Fruit fly (Drosophila melanogaster): ENCODE data around the gene CG15332.

CG15332 gene

DNA sequence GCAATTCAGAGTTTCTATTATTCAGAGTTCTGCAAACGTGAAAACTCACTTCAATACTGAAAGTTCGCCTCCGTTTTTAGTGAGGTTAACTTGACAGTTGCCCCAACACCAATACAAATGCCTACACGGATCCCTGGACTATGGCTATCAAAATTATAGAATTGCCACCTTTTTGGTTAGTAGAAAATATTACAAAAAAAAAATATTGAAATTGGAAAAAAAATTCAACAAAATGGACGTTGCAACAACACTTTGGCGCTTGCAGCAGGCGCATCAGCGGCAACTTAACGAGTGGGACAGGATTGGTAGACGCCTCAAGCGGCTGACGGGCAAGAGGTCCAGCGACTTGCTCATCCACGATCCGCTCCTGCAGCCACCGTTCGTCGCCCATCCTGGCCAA is at the start of gene CG15332, which contains the start of gene CG15330:
Gene CG15332, minus strand, starts transcription at position 101 of the 400 bp plus-strand sequence.
Gene CG15330, plus strand, starts transcription at position 175 of the 400 bp plus-strand sequence.
- no peak for TF ChIP-seq CG7101 (tag; optimal IDR thresholded peaks at IDR 0.05)
- no peak for TF ChIP-seq CG1620 (GFP tag; optimal IDR thresholded peaks at IDR 0.05)
- no peak for TF ChIP-seq bab1 (GFP tag; optimal IDR thresholded peaks at IDR 0.05)
- TF ChIP-seq CG14711 (tag; optimal IDR thresholded peaks at IDR 0.05): no peak
- TF ChIP-seq toe (GFP tag; optimal IDR thresholded peaks at IDR 0.05): no peak
- TF ChIP-seq ovo (GFP tag; optimal IDR thresholded peaks at IDR 0.05): no peak
- no peak for TF ChIP-seq CG5204 (GFP tag; optimal IDR thresholded peaks at IDR 0.05)
- TF ChIP-seq CG33017 (tag; optimal IDR thresholded peaks at IDR 0.05): no peak
- no peak for TF ChIP-seq CG7045 (GFP tag; optimal IDR thresholded peaks at IDR 0.05)
- TF ChIP-seq cic (GFP tag; optimal IDR thresholded peaks at IDR 0.05): no peak
- no peak for TF ChIP-seq Mnt (GFP tag; optimal IDR thresholded peaks at IDR 0.05)
- no peak for TF ChIP-seq Clk (GFP tag; optimal IDR thresholded peaks at IDR 0.05)
- no peak for TF ChIP-seq Hr96 (GFP tag; optimal IDR thresholded peaks at IDR 0.05)
- TF ChIP-seq kay (GFP tag; ENCODE audit: borderline replicate concordance): no peak
- TF ChIP-seq CG11617 (GFP tag; optimal IDR thresholded peaks at IDR 0.05): no peak
- no peak for TF ChIP-seq pad (GFP tag; optimal IDR thresholded peaks at IDR 0.05)
- TF ChIP-seq CG12768 (GFP tag; optimal IDR thresholded peaks at IDR 0.05): no peak
- TF ChIP-seq cnc (optimal IDR thresholded peaks at IDR 0.05): no peak
- no peak for TF ChIP-seq tj (GFP tag; optimal IDR thresholded peaks at IDR 0.05)

DNA sequence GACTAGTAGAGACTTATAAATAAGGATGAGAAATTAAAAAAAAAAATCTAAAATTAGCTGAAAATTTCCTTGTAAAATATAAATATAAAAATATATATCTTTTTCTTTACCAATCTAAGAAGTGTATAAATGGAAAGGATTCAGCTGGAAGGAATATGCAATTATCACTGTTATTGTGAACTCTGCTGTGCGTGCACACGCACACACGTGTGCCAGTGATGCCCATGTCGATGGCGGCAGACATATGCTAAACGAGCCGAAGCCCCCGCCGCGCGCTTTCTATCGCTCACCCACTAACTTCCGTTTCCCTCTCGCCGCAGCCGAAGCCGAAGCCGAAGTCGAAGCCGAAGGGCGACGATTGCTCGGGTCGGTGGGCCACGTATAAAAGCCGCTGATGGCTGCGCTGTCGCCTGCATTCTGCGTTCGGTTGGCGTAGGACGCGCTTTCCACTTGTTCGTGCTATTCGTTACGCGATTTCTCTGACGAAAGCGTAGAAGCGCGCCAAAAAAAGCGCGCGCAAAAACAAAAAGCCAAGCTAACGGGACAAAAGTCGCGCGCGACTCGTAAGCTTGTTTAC is 39.5 kb upstream of the CG15332 start, which contains the start of gene Tbh:
Gene Tbh, plus strand, starts transcription at position 527 of the 577 bp plus-strand sequence.
- TF ChIP-seq CG14711 (tag; optimal IDR thresholded peaks at IDR 0.05) (no peak), Crg-1 (GFP tag; optimal IDR thresholded peaks at IDR 0.05) (no peak), kay (GFP tag; ENCODE audit: borderline replicate concordance) (no peak), toe (GFP tag; optimal IDR thresholded peaks at IDR 0.05) (no peak), CG7101 (tag; optimal IDR thresholded peaks at IDR 0.05) (no peak), Clk (GFP tag; optimal IDR thresholded peaks at IDR 0.05) (no peak), ovo (GFP tag; optimal IDR thresholded peaks at IDR 0.05) (no peak), cnc (optimal IDR thresholded peaks at IDR 0.05) (no peak), CG33017 (tag; optimal IDR thresholded peaks at IDR 0.05) (no peak), CG5204 (GFP tag; optimal IDR thresholded peaks at IDR 0.05) (no peak)

dm6 chrX:7986551-7986950 is 30.8 kb upstream of the CG15332 start:
- no peak for TF ChIP-seq pad (GFP tag; optimal IDR thresholded peaks at IDR 0.05)
- TF ChIP-seq CG12768 (GFP tag; optimal IDR thresholded peaks at IDR 0.05): no peak
- no peak for TF ChIP-seq CG33017 (tag; optimal IDR thresholded peaks at IDR 0.05)
- no peak for TF ChIP-seq cic (GFP tag; optimal IDR thresholded peaks at IDR 0.05)
- no peak for TF ChIP-seq CG11617 (GFP tag; optimal IDR thresholded peaks at IDR 0.05)
- peak; percentile 4 for TF ChIP-seq CG1620 (GFP tag; optimal IDR thresholded peaks at IDR 0.05)
- TF ChIP-seq Clk (GFP tag; optimal IDR thresholded peaks at IDR 0.05): no peak
- no peak for TF ChIP-seq toe (GFP tag; optimal IDR thresholded peaks at IDR 0.05)
- peak; percentile 31 for TF ChIP-seq bab1 (GFP tag; optimal IDR thresholded peaks at IDR 0.05)
- TF ChIP-seq Hr96 (GFP tag; optimal IDR thresholded peaks at IDR 0.05): no peak
- TF ChIP-seq tj (GFP tag; optimal IDR thresholded peaks at IDR 0.05): peak; percentile 20
- no peak for TF ChIP-seq ovo (GFP tag; optimal IDR thresholded peaks at IDR 0.05)
- TF ChIP-seq CG7101 (tag; optimal IDR thresholded peaks at IDR 0.05): no peak
- TF ChIP-seq cnc (optimal IDR thresholded peaks at IDR 0.05): no peak
- TF ChIP-seq Mnt (GFP tag; optimal IDR thresholded peaks at IDR 0.05): no peak
- TF ChIP-seq CG5204 (GFP tag; optimal IDR thresholded peaks at IDR 0.05): no peak

dm6 chrX:7980786-7981185 is 25.0 kb upstream of the CG15332 start:
- TF ChIP-seq CG14711 (tag; optimal IDR thresholded peaks at IDR 0.05) (no peak), CG11617 (GFP tag; optimal IDR thresholded peaks at IDR 0.05) (no peak), CG1620 (GFP tag; optimal IDR thresholded peaks at IDR 0.05) (no peak), CG7045 (GFP tag; optimal IDR thresholded peaks at IDR 0.05) (no peak), cic (GFP tag; optimal IDR thresholded peaks at IDR 0.05) (no peak), Clk (GFP tag; optimal IDR thresholded peaks at IDR 0.05) (no peak), ovo (GFP tag; optimal IDR thresholded peaks at IDR 0.05) (no peak), bab1 (GFP tag; optimal IDR thresholded peaks at IDR 0.05) (no peak), CG7101 (tag; optimal IDR thresholded peaks at IDR 0.05) (no peak), CG5204 (GFP tag; optimal IDR thresholded peaks at IDR 0.05) (no peak), tj (GFP tag; optimal IDR thresholded peaks at IDR 0.05) (no peak), CG12768 (GFP tag; optimal IDR thresholded peaks at IDR 0.05) (no peak), Hr96 (GFP tag; optimal IDR thresholded peaks at IDR 0.05) (no peak), CG33017 (tag; optimal IDR thresholded peaks at IDR 0.05) (no peak), Mnt (GFP tag; optimal IDR thresholded peaks at IDR 0.05) (no peak), cnc (optimal IDR thresholded peaks at IDR 0.05) (no peak), Crg-1 (GFP tag; optimal IDR thresholded peaks at IDR 0.05) (no peak), kay (GFP tag; ENCODE audit: borderline replicate concordance) (no peak), toe (GFP tag; optimal IDR thresholded peaks at IDR 0.05) (no peak)

dm6 chrX:7979202-7979601 is 23.4 kb upstream of the CG15332 start:
- TF ChIP-seq Mnt (GFP tag; optimal IDR thresholded peaks at IDR 0.05) (no peak), ovo (GFP tag; optimal IDR thresholded peaks at IDR 0.05) (no peak), CG12768 (GFP tag; optimal IDR thresholded peaks at IDR 0.05) (no peak), CG14711 (tag; optimal IDR thresholded peaks at IDR 0.05) (no peak), bab1 (GFP tag; optimal IDR thresholded peaks at IDR 0.05) (no peak), pad (GFP tag; optimal IDR thresholded peaks at IDR 0.05) (no peak), CG11617 (GFP tag; optimal IDR thresholded peaks at IDR 0.05) (no peak), kay (GFP tag; ENCODE audit: borderline replicate concordance) (no peak), Crg-1 (GFP tag; optimal IDR thresholded peaks at IDR 0.05) (no peak), tj (GFP tag; optimal IDR thresholded peaks at IDR 0.05) (no peak), cic (GFP tag; optimal IDR thresholded peaks at IDR 0.05) (no peak), CG7045 (GFP tag; optimal IDR thresholded peaks at IDR 0.05) (no peak), toe (GFP tag; optimal IDR thresholded peaks at IDR 0.05) (no peak)

DNA sequence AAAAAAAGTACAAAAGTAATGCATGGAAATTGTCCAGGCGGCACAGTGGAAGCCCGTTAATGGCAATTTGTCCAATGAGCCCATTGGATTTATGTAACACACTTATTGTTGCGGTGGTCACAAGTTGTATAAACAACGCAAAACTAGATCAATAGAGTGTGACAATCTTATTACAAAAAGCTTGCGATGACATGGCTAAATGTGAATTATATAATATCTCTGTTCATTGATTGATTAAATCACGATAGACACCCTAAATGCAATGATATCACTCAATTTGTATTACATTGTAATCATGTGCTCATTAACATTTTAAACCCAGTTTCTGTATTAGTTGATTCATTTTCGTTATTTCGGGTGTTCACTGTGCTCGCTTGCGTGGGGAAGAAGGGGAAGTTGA is 22.2 kb upstream of the CG15332 start:
- no peak for TF ChIP-seq pad (GFP tag; optimal IDR thresholded peaks at IDR 0.05)
- TF ChIP-seq Mnt (GFP tag; optimal IDR thresholded peaks at IDR 0.05): no peak
- no peak for TF ChIP-seq toe (GFP tag; optimal IDR thresholded peaks at IDR 0.05)
- TF ChIP-seq tj (GFP tag; optimal IDR thresholded peaks at IDR 0.05): no peak
- no peak for TF ChIP-seq CG33017 (tag; optimal IDR thresholded peaks at IDR 0.05)
- TF ChIP-seq ovo (GFP tag; optimal IDR thresholded peaks at IDR 0.05): no peak
- no peak for TF ChIP-seq CG7101 (tag; optimal IDR thresholded peaks at IDR 0.05)
- TF ChIP-seq Clk (GFP tag; optimal IDR thresholded peaks at IDR 0.05): no peak
- TF ChIP-seq CG12768 (GFP tag; optimal IDR thresholded peaks at IDR 0.05): no peak
- no peak for TF ChIP-seq kay (GFP tag; ENCODE audit: borderline replicate concordance)

Measured in whole organism, adult.